Worm (Caenorhabditis elegans): ENCODE measurements around the gene F21C10.10.

DNA sequence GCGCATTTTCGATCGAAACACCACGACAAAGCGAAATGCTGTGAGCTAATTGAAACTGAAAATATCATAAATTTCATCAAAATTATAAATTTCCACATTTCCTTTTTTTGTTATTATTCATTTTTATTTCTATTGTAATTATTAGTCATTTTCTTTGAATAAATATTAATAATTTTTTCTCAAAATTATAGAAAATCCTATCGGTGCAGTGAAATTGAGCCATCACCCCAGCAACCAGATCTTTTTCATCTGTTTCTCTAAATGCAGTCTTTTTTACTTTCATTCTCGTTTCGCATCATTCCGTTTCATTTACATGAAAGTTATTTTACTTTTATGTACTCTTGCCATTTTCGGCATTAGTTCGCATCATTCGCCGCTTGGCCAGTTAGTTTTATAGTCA is 25.9 kb downstream of the F21C10.10 start, which contains the start of gene F21C10.13:
- TF ChIP-seq W03F9.2 (tag; optimal IDR thresholded peaks at IDR 0.05), result no peak
- no peak for TF ChIP-seq dao-5 (tag; optimal IDR thresholded peaks at IDR 0.05)

Data from whole organism, L4/young adult.